Fruit fly (Drosophila melanogaster): Measurements from ENCODE around the gene CG11786.

The CG11786 gene

DNA sequence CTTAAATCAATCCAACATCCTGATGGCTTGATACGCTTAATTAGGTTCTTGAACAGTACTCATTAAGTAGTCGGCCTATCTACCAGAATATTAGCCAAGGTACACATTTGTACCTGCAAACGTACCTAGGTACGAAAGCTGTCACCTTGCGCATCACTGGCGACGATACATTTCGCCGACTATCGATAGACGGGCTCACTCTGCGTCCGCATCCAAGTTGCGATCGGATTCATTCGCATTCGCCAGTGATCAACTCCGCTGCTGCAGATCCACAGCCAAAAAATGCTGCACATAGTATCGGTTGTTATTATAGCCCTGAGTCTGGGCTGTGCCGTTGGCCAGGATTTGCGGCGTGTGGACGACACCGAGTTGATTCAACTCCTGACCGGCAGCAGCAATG is 1.4 kb downstream of the CG11786 start, which contains the start of gene CG11790 (continued):
- TF ChIP-seq MESR4 (GFP tag; optimal IDR thresholded peaks at IDR 0.05) (peak; percentile 52), mld (GFP tag; IDR thresholded peaks at IDR 0.05; ENCODE audit: partially characterized antibody) (peak; percentile 73), Chrac-16 (GFP tag; optimal IDR thresholded peaks at IDR 0.05) (no peak), trem (tag; optimal IDR thresholded peaks at IDR 0.05) (no peak), CG2129 (GFP tag; IDR thresholded peaks at IDR 0.05; ENCODE audit: partially characterized antibody) (peak; percentile 40; the same call in 1 of the 2 replicates), Atf6 (GFP tag; IDR thresholded peaks at IDR 0.05) (no peak), CG14860 (GFP tag; IDR thresholded peaks at IDR 0.05; ENCODE audit: partially characterized antibody) (peak; percentile 71), eyg (GFP tag; optimal IDR thresholded peaks at IDR 0.05) (no peak), nom (GFP tag; optimal IDR thresholded peaks at IDR 0.05) (peak; percentile 45), Sry-δ (GFP tag; optimal IDR thresholded peaks at IDR 0.05) (peak; percentile 75), toy (GFP tag; IDR thresholded peaks at IDR 0.05) (no peak), BEAF-32 (GFP tag; optimal IDR thresholded peaks at IDR 0.05) (peak; percentile 74), ro (GFP tag; IDR thresholded peaks at IDR 0.05) (no peak), Hr3 (GFP tag; optimal IDR thresholded peaks at IDR 0.05) (no peak), pros (GFP tag; optimal IDR thresholded peaks at IDR 0.05) (no peak), Bgb (GFP tag; IDR thresholded peaks at IDR 0.05; ENCODE audit: partially characterized antibody) (peak; percentile 87), Hr39 (optimal IDR thresholded peaks at IDR 0.05) (no peak), her (GFP tag; optimal IDR thresholded peaks at IDR 0.05) (peak; percentile 55), CrebB (tag; optimal IDR thresholded peaks at IDR 0.05) (no peak), hkb (optimal IDR thresholded peaks at IDR 0.05) (no peak), hkb (GFP tag; IDR thresholded peaks at IDR 0.05) (0 out of 2 replicates have a peak, but pooled peaks have one; percentile 12), gfzf (GFP tag; optimal IDR thresholded peaks at IDR 0.05) (peak; percentile 25), Kr (GFP tag; optimal IDR thresholded peaks at IDR 0.05) (no peak), Sin3A (optimal IDR thresholded peaks at IDR 0.05) (no peak), sug (tag; optimal IDR thresholded peaks at IDR 0.05) (no peak), CG15601 (tag; optimal IDR thresholded peaks at IDR 0.05) (no peak), tna (GFP tag; IDR thresholded peaks at IDR 0.05; ENCODE audit: partially characterized antibody) (peak; percentile 73), peb (GFP tag; IDR thresholded peaks at IDR 0.05) (no peak), onecut (GFP tag; IDR thresholded peaks at IDR 0.05) (no peak), CG14014 (GFP tag; IDR thresholded peaks at IDR 0.05) (0 out of 2 replicates have a peak, but pooled peaks have one; percentile 26), Awh (GFP tag; IDR thresholded peaks at IDR 0.05) (no peak), Rfx (GFP tag; IDR thresholded peaks at IDR 0.05) (peak; percentile 43; the same call in 1 of the 2 replicates), CG3281 (GFP tag; optimal IDR thresholded peaks at IDR 0.05) (no peak), row (GFP tag; IDR thresholded peaks at IDR 0.05) (peak; percentile 92), nerfin-2 (GFP tag; IDR thresholded peaks at IDR 0.05; ENCODE audit: partially characterized antibody) (peak; percentile 59), Usf (GFP tag; optimal IDR thresholded peaks at IDR 0.05) (no peak), CG17612 (GFP tag; IDR thresholded peaks at IDR 0.05) (no peak), CG10147 (GFP tag; optimal IDR thresholded peaks at IDR 0.05) (no peak), hbn (GFP tag; IDR thresholded peaks at IDR 0.05; ENCODE audit: partially characterized antibody) (peak; percentile 73; the same call in 1 of the 2 replicates), Dref (GFP tag; IDR thresholded peaks at IDR 0.05) (peak; percentile 80), BtbVII (GFP tag; optimal IDR thresholded peaks at IDR 0.05) (no peak), amos (GFP tag; IDR thresholded peaks at IDR 0.05; ENCODE audit: partially characterized antibody) (peak; percentile 75), vnd (GFP tag; IDR thresholded peaks at IDR 0.05; ENCODE audit: partially characterized antibody) (peak; percentile 65), CG7987 (GFP tag; optimal IDR thresholded peaks at IDR 0.05) (no peak), luna (GFP tag; optimal IDR thresholded peaks at IDR 0.05) (no peak), CHES-1-like (GFP tag; optimal IDR thresholded peaks at IDR 0.05) (no peak), CG8290 (GFP tag; optimal IDR thresholded peaks at IDR 0.05) (no peak), CG8290 (tag; optimal IDR thresholded peaks at IDR 0.05) (peak in 1 of 2 experiments; percentile 78), Sry-β (GFP tag; optimal IDR thresholded peaks at IDR 0.05) (peak; percentile 88), Atf-2 (GFP tag; optimal IDR thresholded peaks at IDR 0.05) (no peak), CG1603 (tag; optimal IDR thresholded peaks at IDR 0.05) (peak; percentile 59), gro (GFP tag; optimal IDR thresholded peaks at IDR 0.05) (peak; percentile 5)

Data from whole organism, embryonic.